Fruit fly (Drosophila melanogaster) whole organism, embryonic: ENCODE measurements around the gene CG2267.
A peak's percentile ranks its signal among the peaks of the same experiment; 100 is the strongest.

Experiments used
- CG1603 ChIP-seq: fragments of 200-800 bp; sonication (Bioruptor generic); optimal IDR thresholded peaks from 2 replicates; lab custom pipeline; 2019; ENCODE audit warnings: missing biosample characterization, mild to moderate bottlenecking, missing genetic modification characterization, moderate library complexity
- CG7928 ChIP-seq: fragments of 200-800 bp; sonication (Bioruptor generic); optimal IDR thresholded peaks from 2 replicates; lab custom pipeline; 2017; ENCODE audit warnings: missing biosample characterization, mild to moderate bottlenecking, missing genetic modification characterization
- NK7.1 ChIP-seq: fragments of 200-800 bp; sonication (Bioruptor generic); optimal IDR thresholded peaks from 3 replicates; lab custom pipeline; 2016; ENCODE audit warnings: missing biosample characterization, missing genetic modification characterization
- Side ChIP-seq: fragments of 200-800 bp; sonication (Bioruptor generic); optimal IDR thresholded peaks from 2 replicates; lab custom pipeline; 2016; ENCODE audit warnings: missing biosample characterization, missing genetic modification characterization
- btn ChIP-seq: fragments of 200-800 bp; sonication (Bioruptor generic); optimal IDR thresholded peaks from 2 replicates; lab custom pipeline; 2016; ENCODE audit warnings: missing biosample characterization, missing genetic modification characterization
- ems ChIP-seq: fragments of 200-800 bp; sonication (Bioruptor generic); optimal IDR thresholded peaks from 3 replicates; lab custom pipeline; 2016; ENCODE audit warnings: missing biosample characterization, missing genetic modification characterization

DNA sequence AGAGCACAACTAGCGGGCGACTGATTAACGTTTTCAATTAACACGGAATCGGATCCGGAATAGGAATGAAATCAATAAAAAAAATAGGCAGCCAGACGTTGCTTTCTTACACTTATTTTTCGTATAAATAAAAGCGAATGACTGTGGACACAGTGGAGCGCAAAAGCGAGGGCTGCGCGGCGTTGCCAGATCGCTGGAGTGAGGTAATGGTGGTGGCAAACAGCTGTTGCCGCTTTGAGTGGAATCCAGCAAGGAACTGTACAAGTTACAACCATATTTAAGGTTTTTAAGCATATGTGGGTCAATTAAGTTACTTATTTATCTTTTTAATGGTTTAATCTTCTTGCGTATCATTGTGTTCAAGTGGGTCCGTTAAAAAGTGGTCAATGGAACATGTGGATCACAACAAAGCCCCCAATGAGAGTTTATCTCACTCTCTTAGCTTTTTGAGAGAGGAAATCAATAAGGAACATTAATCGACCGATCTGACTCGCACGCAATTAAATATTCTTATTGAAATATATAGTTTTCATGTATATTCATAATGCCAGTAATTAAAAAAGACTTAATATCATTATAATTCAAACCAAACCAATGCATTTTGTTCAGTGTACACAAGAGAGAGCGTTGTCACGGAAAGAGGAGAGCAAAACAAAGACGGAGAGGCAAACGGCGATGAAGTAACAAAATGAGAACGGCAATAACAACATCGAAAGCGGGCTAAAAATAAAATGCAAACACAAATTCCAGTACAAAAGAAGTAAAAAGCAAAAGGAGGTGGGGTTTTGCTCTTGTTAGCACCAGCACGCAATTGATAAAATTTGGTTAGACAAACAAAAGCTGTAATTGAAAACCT lies 28.4 kb downstream of the CG2267 start:
- TF ChIP-seq NK7.1 (GFP tag; lab: Kevin White, UChicago): peak; percentile 85
- peak; percentile 56 for TF ChIP-seq CG7928 (GFP tag; lab: Kevin White, UChicago)
- peak; percentile 89 for TF ChIP-seq Side
- peak; percentile 90 for TF ChIP-seq CG1603
- TF ChIP-seq ems (GFP tag; lab: Kevin White, UChicago): peak; percentile 93
- peak; percentile 58 for TF ChIP-seq btn (GFP tag; lab: Kevin White, UChicago)
